Fruit fly (Drosophila melanogaster) whole organism, embryonic: ENCODE measurements around the gene axo.

Source experiments
- Atf6 ChIP-seq: fragments of 200-800 bp; sonication (Bioruptor generic); IDR thresholded peaks from 2 replicates; pipeline ENCODE4 v1.3.6; 2022; ENCODE audit warnings: missing biosample characterization, missing genetic modification characterization
- CG10267 ChIP-seq: fragments of 200-800 bp; sonication (Bioruptor generic); optimal IDR thresholded peaks from 2 replicates; lab custom pipeline; 2018; ENCODE audit warnings: missing biosample characterization, mild to moderate bottlenecking, missing genetic modification characterization, moderate library complexity
- CG10274 ChIP-seq: fragments of 200-800 bp; sonication (Bioruptor generic); optimal IDR thresholded peaks from 3 replicates; lab custom pipeline; 2017; ENCODE audit warnings: missing biosample characterization, mild to moderate bottlenecking, missing genetic modification characterization
- CG10366 ChIP-seq: fragments of 200-800 bp; sonication (Bioruptor generic); IDR thresholded peaks from 2 replicates; pipeline ENCODE4 v1.3.6; 2022; ENCODE audit warnings: missing biosample characterization, missing genetic modification characterization
- CG10431 ChIP-seq: fragments of 200-800 bp; sonication (Bioruptor generic); optimal IDR thresholded peaks from 3 replicates; lab custom pipeline; 2018; ENCODE audit warnings: missing biosample characterization, mild to moderate bottlenecking, missing genetic modification characterization
- CG10979 ChIP-seq: fragments of 200-800 bp; sonication (Bioruptor generic); optimal IDR thresholded peaks from 2 replicates; lab custom pipeline; 2018; ENCODE audit warnings: missing biosample characterization, mild to moderate bottlenecking, missing genetic modification characterization, moderate library complexity
- CG11504 ChIP-seq: fragments of 200-800 bp; sonication (Bioruptor generic); optimal IDR thresholded peaks from 3 replicates; lab custom pipeline; 2019; ENCODE audit warnings: missing biosample characterization, mild to moderate bottlenecking, missing genetic modification characterization, moderate library complexity
- CG11560 ChIP-seq: fragments of 200-800 bp; sonication (Bioruptor generic); IDR thresholded peaks from 3 replicates; pipeline ENCODE4 v1.3.6; 2022; ENCODE audit warnings: missing biosample characterization, missing genetic modification characterization
- CG11723 ChIP-seq: fragments of 200-800 bp; sonication (Bioruptor generic); optimal IDR thresholded peaks from 2 replicates; lab custom pipeline; 2017; ENCODE audit warnings: missing biosample characterization, mild to moderate bottlenecking, missing genetic modification characterization
- CG15011 ChIP-seq: fragments of 200-800 bp; sonication (Bioruptor generic); optimal IDR thresholded peaks from 3 replicates; lab custom pipeline; 2018; ENCODE audit warnings: missing biosample characterization, mild to moderate bottlenecking, missing genetic modification characterization
- CG1647 ChIP-seq: fragments of 200-800 bp; sonication (Bioruptor generic); optimal IDR thresholded peaks from 3 replicates; lab custom pipeline; 2016; ENCODE audit warnings: missing biosample characterization, missing genetic modification characterization
- CG2116 ChIP-seq: fragments of 200-800 bp; sonication (Bioruptor generic); optimal IDR thresholded peaks from 3 replicates; lab custom pipeline; 2018; ENCODE audit warnings: missing biosample characterization, mild to moderate bottlenecking, missing genetic modification characterization
- CG30431 ChIP-seq: fragments of 200-800 bp; sonication (Bioruptor generic); optimal IDR thresholded peaks from 2 replicates; lab custom pipeline; 2017; ENCODE audit warnings: missing biosample characterization, missing genetic modification characterization
- CG3163 ChIP-seq: fragments of 200-800 bp; sonication (Bioruptor generic); optimal IDR thresholded peaks from 3 replicates; lab custom pipeline; 2016; ENCODE audit warnings: missing biosample characterization, missing genetic modification characterization
- CG32767 ChIP-seq: fragments of 200-800 bp; sonication (Bioruptor generic); IDR thresholded peaks from 2 replicates; pipeline ENCODE4 v1.3.6; 2022; ENCODE audit warnings: missing biosample characterization, missing genetic modification characterization
- CG4328 ChIP-seq: fragments of 200-800 bp; sonication (Bioruptor generic); optimal IDR thresholded peaks from 3 replicates; lab custom pipeline; 2017; ENCODE audit warnings: missing biosample characterization, missing genetic modification reagents, missing genetic modification characterization
- CG6254 ChIP-seq: fragments of 200-800 bp; sonication (Bioruptor generic); optimal IDR thresholded peaks from 3 replicates; lab custom pipeline; 2017; ENCODE audit warnings: mild to moderate bottlenecking, missing biosample characterization, missing genetic modification reagents, missing genetic modification characterization
- CG6654 ChIP-seq: fragments of 200-800 bp; sonication (Bioruptor generic); optimal IDR thresholded peaks from 2 replicates; lab custom pipeline; 2017; ENCODE audit warnings: missing biosample characterization, mild to moderate bottlenecking, missing genetic modification characterization
- CG6791 ChIP-seq: fragments of 200-800 bp; sonication (Bioruptor generic); IDR thresholded peaks from 3 replicates; pipeline ENCODE4 v1.3.6; 2022; ENCODE audit warnings: missing biosample characterization, missing genetic modification characterization; ENCODE audit not compliant: partially characterized antibody
- CG7745 ChIP-seq: fragments of 200-800 bp; sonication (Bioruptor generic); optimal IDR thresholded peaks from 2 replicates; lab custom pipeline; 2018; ENCODE audit warnings: missing biosample characterization, mild to moderate bottlenecking, missing genetic modification characterization, moderate library complexity
- CG7786 ChIP-seq: fragments of 200-800 bp; sonication (Bioruptor generic); optimal IDR thresholded peaks from 2 replicates; lab custom pipeline; 2016; ENCODE audit warnings: missing biosample characterization, missing genetic modification characterization
- CoRest ChIP-seq: fragments of 200-800 bp; sonication (Bioruptor generic); optimal IDR thresholded peaks from 3 replicates; lab custom pipeline; 2018; ENCODE audit warnings: missing biosample characterization, mild to moderate bottlenecking, missing genetic modification characterization, moderate library complexity
- D19A ChIP-seq: fragments of 200-800 bp; optimal IDR thresholded peaks from 3 replicates; lab custom pipeline; 2019; ENCODE audit warnings: missing biosample characterization, mild to moderate bottlenecking, missing genetic modification characterization, moderate library complexity
- Dad ChIP-seq: fragments of 200-800 bp; sonication (Bioruptor generic); optimal IDR thresholded peaks from 3 replicates; lab custom pipeline; 2016; ENCODE audit warnings: missing biosample characterization, missing genetic modification characterization
- Doc3 ChIP-seq: fragments of 200-800 bp; sonication (Bioruptor generic); IDR thresholded peaks from 3 replicates; pipeline ENCODE4 v1.3.6; 2022; ENCODE audit warnings: missing biosample characterization, missing genetic modification characterization; ENCODE audit not compliant: partially characterized antibody
- Drgx ChIP-seq: fragments of 200-800 bp; sonication (Bioruptor generic); IDR thresholded peaks from 2 replicates; pipeline ENCODE4 v1.3.6; 2022; ENCODE audit warnings: missing biosample characterization, missing genetic modification characterization
- ERR ChIP-seq: fragments of 200-800 bp; sonication (Bioruptor generic); optimal IDR thresholded peaks from 2 replicates; lab custom pipeline; 2016; ENCODE audit warnings: missing biosample characterization, missing genetic modification characterization
- Gsc ChIP-seq: fragments of 200-800 bp; sonication (Bioruptor generic); IDR thresholded peaks from 2 replicates; pipeline ENCODE4 v1.3.6; 2022; ENCODE audit warnings: missing biosample characterization, missing genetic modification characterization
- H15 ChIP-seq: fragments of 200-800 bp; sonication (Bioruptor generic); IDR thresholded peaks from 3 replicates; pipeline ENCODE4 v1.3.6; 2022; ENCODE audit warnings: missing biosample characterization, missing genetic modification characterization
- H2.0 ChIP-seq: fragments of 200-800 bp; sonication (Bioruptor generic); IDR thresholded peaks from 2 replicates; pipeline ENCODE4 v1.3.6; 2022; ENCODE audit warnings: missing biosample characterization, missing genetic modification characterization
- Hmr ChIP-seq: fragments of 200-800 bp; sonication (Bioruptor generic); optimal IDR thresholded peaks from 3 replicates; lab custom pipeline; 2017; ENCODE audit warnings: mild to moderate bottlenecking, missing biosample characterization, missing genetic modification reagents, missing genetic modification characterization
- Hr39 ChIP-seq: fragments of >200 bp; optimal IDR thresholded peaks from 2 replicates; lab custom pipeline; 2017
- Hsf ChIP-seq: fragments of 200-800 bp; sonication (Bioruptor generic); optimal IDR thresholded peaks from 3 replicates; lab custom pipeline; 2016; ENCODE audit warnings: missing biosample characterization, missing genetic modification characterization
- MTF-1 ChIP-seq: fragments of 200-800 bp; sonication (Bioruptor generic); optimal IDR thresholded peaks from 2 replicates; lab custom pipeline; 2018; ENCODE audit warnings: missing biosample characterization, mild to moderate bottlenecking, missing genetic modification characterization, borderline replicate concordance
- Side ChIP-seq: fragments of 200-800 bp; sonication (Bioruptor generic); optimal IDR thresholded peaks from 2 replicates; lab custom pipeline; 2016; ENCODE audit warnings: missing biosample characterization, missing genetic modification characterization
- Sox102F ChIP-seq: fragments of 200-800 bp; sonication (Bioruptor generic); optimal IDR thresholded peaks from 2 replicates; lab custom pipeline; 2018; ENCODE audit warnings: missing biosample characterization, mild to moderate bottlenecking, missing genetic modification characterization, moderate library complexity
- Sry-δ ChIP-seq: fragments of 200-800 bp; sonication (Bioruptor generic); optimal IDR thresholded peaks from 2 replicates; lab custom pipeline; 2016; ENCODE audit warnings: missing biosample characterization, missing genetic modification characterization
- Xrp1 ChIP-seq: fragments of 200-800 bp; sonication (Bioruptor generic); IDR thresholded peaks from 2 replicates; pipeline ENCODE4 v1.3.6; 2022; ENCODE audit warnings: missing biosample characterization, missing genetic modification characterization
- bcd ChIP-seq: fragments of 200-800 bp; sonication (Bioruptor generic); optimal IDR thresholded peaks from 2 replicates; lab custom pipeline; 2017; ENCODE audit warnings: missing biosample characterization, mild to moderate bottlenecking, missing genetic modification characterization
- caup ChIP-seq: fragments of 200-800 bp; sonication (Bioruptor generic); optimal IDR thresholded peaks from 3 replicates; lab custom pipeline; 2017; ENCODE audit warnings: missing biosample characterization, mild to moderate bottlenecking, missing genetic modification characterization, moderate library complexity; ENCODE audit not compliant: severe bottlenecking
- chif ChIP-seq, 2 experiments: fragments of 200-800 bp; sonication (Bioruptor generic); optimal IDR thresholded peaks; 3 replicates each; lab custom pipeline; 2016; ENCODE audit warnings: missing biosample characterization in 2 of 2, missing genetic modification characterization in 2 of 2
- ci ChIP-seq: fragments of 200-800 bp; sonication (Bioruptor generic); IDR thresholded peaks from 3 replicates; pipeline ENCODE4 v1.3.6; 2022; ENCODE audit warnings: missing biosample characterization, missing genetic modification characterization
- dan ChIP-seq: fragments of 200-800 bp; sonication (Bioruptor generic); IDR thresholded peaks from 2 replicates; pipeline ENCODE4 v1.3.6; 2022; ENCODE audit warnings: missing biosample characterization, missing genetic modification characterization
- fd3F ChIP-seq: fragments of 200-800 bp; sonication (Bioruptor generic); optimal IDR thresholded peaks from 2 replicates; lab custom pipeline; 2018; ENCODE audit warnings: missing biosample characterization, mild to moderate bottlenecking, missing genetic modification characterization, moderate library complexity
- inv ChIP-seq: fragments of 200-800 bp; sonication (Bioruptor generic); IDR thresholded peaks from 2 replicates; pipeline ENCODE4 v1.3.6; 2022; ENCODE audit warnings: missing biosample characterization, missing genetic modification characterization; ENCODE audit not compliant: partially characterized antibody
- luna ChIP-seq: fragments of 200-800 bp; sonication (Bioruptor generic); optimal IDR thresholded peaks from 2 replicates; lab custom pipeline; 2016; ENCODE audit warnings: missing biosample characterization, missing genetic modification characterization
- nerfin-1 ChIP-seq: fragments of 200-800 bp; sonication (Bioruptor generic); optimal IDR thresholded peaks from 3 replicates; lab custom pipeline; 2019; ENCODE audit warnings: missing biosample characterization, mild to moderate bottlenecking, missing genetic modification characterization, moderate library complexity
- org-1 ChIP-seq: fragments of 200-800 bp; sonication (Bioruptor generic); optimal IDR thresholded peaks from 2 replicates; lab custom pipeline; 2017; ENCODE audit warnings: missing biosample characterization, missing genetic modification characterization
- ranshi ChIP-seq: fragments of 200-800 bp; sonication (Bioruptor generic); IDR thresholded peaks from 2 replicates; pipeline ENCODE4 v1.3.6; 2022; ENCODE audit warnings: missing biosample characterization, missing genetic modification characterization
- repo ChIP-seq: fragments of 200-800 bp; sonication (Bioruptor generic); optimal IDR thresholded peaks from 2 replicates; lab custom pipeline; 2016; ENCODE audit warnings: missing biosample characterization, missing genetic modification characterization
- tap ChIP-seq: fragments of 200-800 bp; optimal IDR thresholded peaks from 3 replicates; lab custom pipeline; 2019; ENCODE audit warnings: missing biosample characterization, mild to moderate bottlenecking, missing genetic modification characterization, moderate library complexity
- usp ChIP-seq: fragments of >200 bp; optimal IDR thresholded peaks from 2 replicates; lab custom pipeline; 2017; ENCODE audit warnings: missing biosample characterization, missing genetic modification characterization
- wdn ChIP-seq: fragments of 200-800 bp; sonication (Bioruptor generic); IDR thresholded peaks from 2 replicates; pipeline ENCODE4 v1.3.6; 2022; ENCODE audit warnings: missing biosample characterization, missing genetic modification characterization

The axo gene

DNA sequence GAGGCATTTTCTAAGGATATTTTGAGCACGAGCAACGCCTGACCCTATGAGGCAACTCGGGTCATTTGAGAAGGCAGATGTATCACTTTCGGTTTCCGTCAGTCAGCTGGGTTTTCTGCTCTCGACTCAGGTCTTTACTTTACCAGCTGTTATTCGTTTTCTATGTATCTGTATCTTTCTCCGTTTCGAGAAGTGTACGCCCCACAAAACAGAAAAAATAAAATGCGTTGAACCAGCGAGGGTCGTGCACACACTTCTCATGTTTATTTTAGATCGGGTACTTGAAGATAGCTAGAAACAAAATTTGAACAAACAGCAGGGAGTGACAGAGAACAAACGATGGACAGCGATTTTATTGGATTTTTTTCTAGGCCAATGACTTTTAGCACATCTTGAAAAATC lies 73.3 kb downstream of the axo start (continued):
- TF ChIP-seq MTF-1 (GFP tag; lab: Kevin White, UChicago), result no peak
- TF ChIP-seq repo (GFP tag; lab: Kevin White, UChicago), result no peak
- no peak for TF ChIP-seq ranshi
- TF ChIP-seq Hsf (GFP tag; lab: Kevin White, UChicago), result peak; percentile 8
- no peak for TF ChIP-seq CG6791 (GFP tag; lab: Robert Waterston, UW)
- no peak for TF ChIP-seq CG11560 (tag; lab: Robert Waterston, UW)
- TF ChIP-seq CG10267 (tag; lab: Kevin White, UChicago), result no peak
- TF ChIP-seq CG10431 (GFP tag; lab: Kevin White, UChicago), result no peak
- no peak for TF ChIP-seq CG30431
- no peak for TF ChIP-seq Atf6 (GFP tag; lab: Robert Waterston, UW)
- TF ChIP-seq CG15011 (GFP tag; lab: Kevin White, UChicago), result no peak
- no peak for TF ChIP-seq Hmr (GFP tag; lab: Kevin White, UChicago)
- no peak for TF ChIP-seq caup
- no peak for TF ChIP-seq CG11723 (GFP tag; lab: Kevin White, UChicago)
- no peak for TF ChIP-seq CG4328
- no peak for TF ChIP-seq tap (tag; lab: Kevin White, UChicago)
- TF ChIP-seq chif (GFP tag; optimal IDR thresholded peaks at IDR 0.05; lab: Kevin White, UChicago), result peak; percentile 28 to 38
- peak; percentile 10 for TF ChIP-seq CG2116 (GFP tag; lab: Kevin White, UChicago)
- TF ChIP-seq Dad (GFP tag; lab: Kevin White, UChicago), result no peak
- TF ChIP-seq CG6654 (GFP tag; lab: Kevin White, UChicago), result no peak
- no peak for TF ChIP-seq CG7786 (GFP tag; lab: Kevin White, UChicago)
- no peak for TF ChIP-seq H2.0
- TF ChIP-seq Doc3 (GFP tag; lab: Robert Waterston, UW), result no peak
- no peak for TF ChIP-seq CG11504
- TF ChIP-seq CG1647 (GFP tag; lab: Kevin White, UChicago), result no peak
- no peak for TF ChIP-seq org-1 (GFP tag; lab: Kevin White, UChicago)
- TF ChIP-seq ci (GFP tag; lab: Robert Waterston, UW), result no peak
- no peak for TF ChIP-seq fd3F
- no peak for TF ChIP-seq Sox102F
- peak; percentile 35 for TF ChIP-seq CG10979 (tag; lab: Kevin White, UChicago)

DNA sequence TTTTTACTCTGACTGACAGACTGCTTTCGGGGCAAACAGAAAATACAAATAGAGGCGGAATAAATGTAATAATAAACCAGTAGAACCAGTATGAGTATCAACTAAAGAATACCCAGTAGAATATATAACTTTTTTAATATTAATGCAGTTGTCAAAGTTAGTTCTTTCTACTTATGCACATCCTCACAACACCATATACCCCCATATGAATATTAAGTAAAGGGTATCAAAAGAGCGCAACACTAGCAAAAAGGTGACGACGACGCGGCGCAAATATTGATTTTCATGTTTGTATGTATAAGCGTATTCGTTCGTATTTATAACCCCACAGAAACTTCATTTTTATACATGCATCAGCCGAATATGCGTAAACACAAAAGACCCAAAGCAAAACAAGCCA lies 74.0 kb downstream of the axo start:
- peak; percentile 56 for TF ChIP-seq Gsc
- TF ChIP-seq wdn (GFP tag; lab: Robert Waterston, UW), result no peak; the same call in 1 of the 2 replicates
- peak; percentile 93 for TF ChIP-seq D19A (tag; lab: Kevin White, UChicago)
- TF ChIP-seq bcd (GFP tag; lab: Kevin White, UChicago), result peak; percentile 93
- TF ChIP-seq CG10366 (GFP tag; lab: Robert Waterston, UW), result peak; percentile 91
- TF ChIP-seq CG3163, result peak; percentile 63
- peak; percentile 94 for TF ChIP-seq CoRest (tag; lab: Kevin White, UChicago)
- TF ChIP-seq H15 (GFP tag; lab: Robert Waterston, UW), result peak; percentile 94
- peak; percentile 55; the same call in 1 of the 2 replicates for TF ChIP-seq dan (GFP tag; lab: Robert Waterston, UW)
- TF ChIP-seq Side (GFP tag; lab: Kevin White, UChicago), result peak; percentile 89
- TF ChIP-seq usp, result no peak
- TF ChIP-seq Hr39 (lab: Kevin White, UChicago), result no peak
- peak; percentile 93 for TF ChIP-seq CG32767
- TF ChIP-seq Doc3 (GFP tag; lab: Robert Waterston, UW), result no peak
- no peak for TF ChIP-seq CG7745 (tag; lab: Kevin White, UChicago)
- peak; percentile 56 for TF ChIP-seq ERR (GFP tag; lab: Kevin White, UChicago)
- TF ChIP-seq CG6254 (GFP tag; lab: Kevin White, UChicago), result peak; percentile 95
- peak; percentile 66 for TF ChIP-seq luna (GFP tag; lab: Kevin White, UChicago)
- TF ChIP-seq inv (GFP tag; lab: Robert Waterston, UW), result no peak
- TF ChIP-seq Sry-δ (GFP tag; lab: Kevin White, UChicago), result peak; percentile 60
- TF ChIP-seq Drgx, result peak; percentile 89
- TF ChIP-seq CG10274 (GFP tag; lab: Kevin White, UChicago), result peak; percentile 88
- TF ChIP-seq Xrp1 (GFP tag; lab: Robert Waterston, UW), result peak; percentile 96
- peak; percentile 90 for TF ChIP-seq nerfin-1 (tag; lab: Kevin White, UChicago)
